Worm (Caenorhabditis elegans) whole organism, L4 larva: ENCODE data around the gene pnn-1.

Source experiments
- F37D6.2 ChIP-seq: sonication (generic microtip); optimal IDR thresholded peaks from 2 replicates; lab custom pipeline; 2016; ENCODE audit warnings: mild to moderate bottlenecking, missing genetic modification characterization, missing compliant biosample characterization
- T20F7.1 ChIP-seq: fragments of 200-800 bp; sonication (Bioruptor generic); optimal IDR thresholded peaks from 2 replicates; lab custom pipeline; 2018; ENCODE audit warnings: mild to moderate bottlenecking, missing genetic modification characterization, missing compliant biosample characterization
- aha-1 ChIP-seq: fragments of 150-350 bp; peaks from one replicate; lab custom pipeline; 2014; ENCODE audit warnings: missing biosample characterization, missing genetic modification characterization
- ceh-82 ChIP-seq: sonication (generic microtip); optimal IDR thresholded peaks from 2 replicates; lab custom pipeline; 2017; ENCODE audit warnings: missing biosample characterization, missing genetic modification characterization
- cey-2 ChIP-seq: sonication (generic microtip); optimal IDR thresholded peaks from 3 replicates; lab custom pipeline; 2017; ENCODE audit warnings: missing genetic modification characterization, mild to moderate bottlenecking, missing compliant biosample characterization, antibody characterized with exemption, borderline replicate concordance; ENCODE audit not compliant: insufficient read depth
- daf-12 ChIP-seq: fragments of 150-350 bp; optimal IDR thresholded peaks from 2 replicates; lab custom pipeline; 2014; ENCODE audit warnings: missing biosample characterization, missing genetic modification reagents, missing genetic modification characterization
- daf-16 ChIP-seq, 3 experiments: sonication (generic microtip); optimal IDR thresholded peaks; 2 replicates each; lab custom pipeline; 2016 to 2017; ENCODE audit warnings: missing genetic modification characterization in 3 of 3, missing genetic modification reagents in 3 of 3, mild to moderate bottlenecking in 2 of 3, missing compliant biosample characterization in 2 of 3, missing biosample characterization in 1 of 3, moderate library complexity in 1 of 3
- daf-19 ChIP-seq: fragments of 200-800 bp; sonication (Bioruptor generic); conservative IDR thresholded peaks from 2 replicates; pipeline ENCODE4 v1.3.6; 2022; ENCODE audit warnings: missing genetic modification characterization, missing compliant biosample characterization
- dmd-6 ChIP-seq: fragments of 200-800 bp; sonication (Bioruptor generic); IDR thresholded peaks from 2 replicates; pipeline ENCODE4 v1.3.6; 2022; ENCODE audit warnings: missing genetic modification reagents, missing genetic modification characterization, missing compliant biosample characterization
- dmd-8 ChIP-seq: fragments of 200-800 bp; sonication (Bioruptor generic); IDR thresholded peaks from 2 replicates; pipeline ENCODE4 v1.3.6; 2022; ENCODE audit warnings: missing genetic modification characterization, missing compliant biosample characterization
- dmd-9 ChIP-seq: fragments of 200-800 bp; sonication (Bioruptor generic); IDR thresholded peaks from 2 replicates; pipeline ENCODE4 v1.3.6; 2022; ENCODE audit warnings: missing genetic modification reagents, missing genetic modification characterization, missing compliant biosample characterization
- dve-1 ChIP-seq: sonication (generic microtip); optimal IDR thresholded peaks from 2 replicates; lab custom pipeline; 2017; ENCODE audit warnings: antibody characterized with exemption, mild to moderate bottlenecking, missing genetic modification characterization, missing compliant biosample characterization; ENCODE audit not compliant: insufficient read depth
- egl-43 ChIP-seq: fragments of 200-800 bp; sonication (Bioruptor generic); IDR thresholded peaks from 2 replicates; pipeline ENCODE4 v1.3.6; 2022; ENCODE audit warnings: missing genetic modification reagents, missing genetic modification characterization, missing compliant biosample characterization
- gei-8 ChIP-seq: fragments of 200-800 bp; sonication (Bioruptor generic); optimal IDR thresholded peaks from 2 replicates; lab custom pipeline; 2018; ENCODE audit warnings: mild to moderate bottlenecking, missing genetic modification characterization, missing compliant biosample characterization
- hlh-11 ChIP-seq: fragments of 200-800 bp; sonication (Bioruptor generic); optimal IDR thresholded peaks from 2 replicates; lab custom pipeline; 2018; ENCODE audit warnings: mild to moderate bottlenecking, missing genetic modification characterization, missing compliant biosample characterization
- hlh-30 ChIP-seq: sonication (generic microtip); optimal IDR thresholded peaks from 2 replicates; lab custom pipeline; 2017; ENCODE audit warnings: antibody characterized with exemption, mild to moderate bottlenecking, missing genetic modification characterization, missing compliant biosample characterization; ENCODE audit not compliant: insufficient read depth
- hmg-1.1 ChIP-seq: fragments of 200-800 bp; sonication (Bioruptor generic); IDR thresholded peaks from 2 replicates; pipeline ENCODE4 v1.3.6; 2022; ENCODE audit warnings: missing genetic modification reagents, missing genetic modification characterization, missing compliant biosample characterization
- lin-1 ChIP-seq: fragments of 200-800 bp; sonication (Bioruptor generic); IDR thresholded peaks from 2 replicates; pipeline ENCODE4 v1.3.6; 2022; ENCODE audit warnings: missing genetic modification reagents, missing genetic modification characterization, missing compliant biosample characterization
- lin-29 ChIP-seq: fragments of 200-800 bp; sonication (Bioruptor generic); IDR thresholded peaks from 2 replicates; pipeline ENCODE4 v1.3.6; 2022; ENCODE audit warnings: missing genetic modification reagents, missing genetic modification characterization, missing compliant biosample characterization
- lin-38 ChIP-seq: fragments of 200-800 bp; sonication (Bioruptor generic); IDR thresholded peaks from 2 replicates; pipeline ENCODE4 v1.3.6; 2022; ENCODE audit warnings: missing genetic modification reagents, missing genetic modification characterization, missing compliant biosample characterization
- mdl-1 ChIP-seq, 2 experiments: fragments of 150-350 bp in 1 of 2; sonication (generic microtip) in 1 of 2; optimal IDR thresholded peaks; 2 replicates each; lab custom pipeline; 2014 to 2017; ENCODE audit warnings: missing biosample characterization in 2 of 2, missing genetic modification characterization in 2 of 2
- mdt-29 ChIP-seq: fragments of 200-800 bp; sonication (Bioruptor generic); IDR thresholded peaks from 2 replicates; pipeline ENCODE4 v1.3.6; 2022; ENCODE audit warnings: missing genetic modification reagents, missing genetic modification characterization, missing compliant biosample characterization
- mxl-3 ChIP-seq: fragments of 200-800 bp; sonication (Bioruptor generic); optimal IDR thresholded peaks from 2 replicates; lab custom pipeline; 2018; ENCODE audit warnings: mild to moderate bottlenecking, missing genetic modification characterization, missing compliant biosample characterization
- nhr-102 ChIP-seq: sonication (generic microtip); optimal IDR thresholded peaks from 2 replicates; lab custom pipeline; 2016; ENCODE audit warnings: mild to moderate bottlenecking, missing genetic modification characterization, moderate library complexity, missing compliant biosample characterization
- nhr-111 ChIP-seq: fragments of 200-800 bp; sonication (Bioruptor generic); optimal IDR thresholded peaks from 2 replicates; lab custom pipeline; 2018; ENCODE audit warnings: mild to moderate bottlenecking, missing genetic modification characterization, missing compliant biosample characterization
- nhr-25 ChIP-seq: sonication (generic microtip); optimal IDR thresholded peaks from 2 replicates; lab custom pipeline; 2017; ENCODE audit warnings: missing genetic modification characterization, mild to moderate bottlenecking, missing compliant biosample characterization, antibody characterized with exemption, moderate library complexity, borderline replicate concordance; ENCODE audit not compliant: insufficient read depth
- nhr-28 ChIP-seq: fragments of 150-350 bp; optimal IDR thresholded peaks from 2 replicates; lab custom pipeline; 2014; ENCODE audit warnings: missing biosample characterization, missing genetic modification characterization
- nhr-41 ChIP-seq: fragments of 200-800 bp; sonication (Bioruptor generic); IDR thresholded peaks from 2 replicates; pipeline ENCODE4 v1.3.6; 2022; ENCODE audit warnings: missing genetic modification reagents, missing genetic modification characterization, missing compliant biosample characterization
- nhr-48 ChIP-seq: sonication (generic microtip); optimal IDR thresholded peaks from 2 replicates; lab custom pipeline; 2016; ENCODE audit warnings: mild to moderate bottlenecking, missing genetic modification characterization, missing compliant biosample characterization
- nhr-77 ChIP-seq: fragments of 150-350 bp; optimal IDR thresholded peaks from 2 replicates; lab custom pipeline; 2014; ENCODE audit warnings: missing biosample characterization, missing genetic modification characterization
- php-3 ChIP-seq: fragments of 200-800 bp; sonication (Bioruptor generic); IDR thresholded peaks from 2 replicates; pipeline ENCODE4 v1.3.6; 2022; ENCODE audit warnings: missing genetic modification reagents, missing genetic modification characterization, missing compliant biosample characterization
- pqm-1 ChIP-seq: sonication (generic microtip); optimal IDR thresholded peaks from 2 replicates; lab custom pipeline; 2017; ENCODE audit warnings: missing biosample characterization, missing genetic modification characterization
- set-16 ChIP-seq: fragments of 200-800 bp; sonication (Bioruptor generic); IDR thresholded peaks from 2 replicates; pipeline ENCODE4 v1.3.6; 2022; ENCODE audit warnings: missing genetic modification reagents, missing genetic modification characterization, missing compliant biosample characterization
- spr-1 ChIP-seq: sonication (generic microtip); optimal IDR thresholded peaks from 2 replicates; lab custom pipeline; 2016; ENCODE audit warnings: mild to moderate bottlenecking, missing genetic modification characterization, missing compliant biosample characterization
- spr-3 ChIP-seq: fragments of 200-800 bp; sonication (Bioruptor generic); optimal IDR thresholded peaks from 2 replicates; lab custom pipeline; 2018; ENCODE audit warnings: mild to moderate bottlenecking, missing genetic modification characterization, missing compliant biosample characterization
- tag-97 ChIP-seq: fragments of 200-800 bp; sonication (Bioruptor generic); IDR thresholded peaks from 2 replicates; pipeline ENCODE4 v1.3.6; 2022; ENCODE audit warnings: missing genetic modification characterization, missing compliant biosample characterization
- tra-1 ChIP-seq: fragments of 200-800 bp; sonication (Bioruptor generic); IDR thresholded peaks from 2 replicates; pipeline ENCODE4 v1.3.6; 2022; ENCODE audit warnings: missing genetic modification reagents, missing genetic modification characterization, missing compliant biosample characterization
- unc-62 ChIP-seq, 3 experiments: fragments of 150-350 bp in 1 of 3; sonication (generic microtip); optimal IDR thresholded peaks in 2 of 3; peaks in 1 of 3; 1 replicate in 1 of 3; 2 replicates in 2 of 3; lab custom pipeline; 2014 to 2017; ENCODE audit warnings: missing biosample characterization in 3 of 3, missing genetic modification characterization in 3 of 3, missing genetic modification reagents in 3 of 3, missing genotype in 1 of 3
- zag-1 ChIP-seq: fragments of 150-350 bp; optimal IDR thresholded peaks from 2 replicates; lab custom pipeline; 2014; ENCODE audit warnings: missing biosample characterization, missing genetic modification characterization
- zip-2 ChIP-seq: fragments of 150-350 bp; optimal IDR thresholded peaks from 2 replicates; lab custom pipeline; 2014; ENCODE audit warnings: missing biosample characterization, missing genetic modification characterization
- ztf-11 ChIP-seq: fragments of 150-350 bp; optimal IDR thresholded peaks from 2 replicates; lab custom pipeline; 2014; ENCODE audit warnings: missing biosample characterization, missing genetic modification characterization

The pnn-1 gene

DNA sequence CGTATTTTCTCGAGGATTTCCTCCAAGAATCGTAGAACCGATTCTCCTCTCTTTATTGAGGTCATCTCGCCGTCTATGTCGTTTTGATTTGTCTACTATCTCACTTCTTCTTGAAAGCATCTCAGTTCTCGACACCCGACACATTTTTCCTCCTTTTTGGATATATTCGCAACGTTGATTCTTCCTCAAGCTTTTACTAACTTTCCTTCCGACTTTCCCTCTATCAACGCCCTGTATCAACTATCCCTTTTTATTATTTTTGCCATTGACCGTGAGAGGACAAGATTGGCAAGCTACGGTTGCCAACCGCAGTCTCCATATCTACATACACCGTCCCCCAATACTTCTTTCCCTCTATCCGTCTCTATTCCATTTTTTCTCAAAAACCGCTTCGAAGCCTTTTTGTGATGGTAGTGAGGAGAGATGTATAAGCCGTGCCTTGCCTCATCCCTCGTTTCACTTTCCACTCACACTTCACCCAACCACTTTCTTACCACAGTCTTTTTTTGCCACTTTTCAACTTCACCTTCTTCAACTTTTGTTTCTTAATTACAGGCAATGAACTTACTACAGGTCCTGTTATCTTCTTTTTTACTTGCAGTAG, 41.9 kb upstream of the pnn-1 start, which contains the start of gene T16G1.2:
Gene T16G1.2, plus strand, starts transcription at position 554 of the 604 bp plus-strand sequence.
- TF ChIP-seq unc-62 (GFP tag; optimal IDR thresholded peaks at IDR 0.05 in 1 of 2; lab: Kevin White, UChicago) (peak in 1 of 2 experiments; percentile 11), unc-62 (tag; optimal IDR thresholded peaks at IDR 0.05; lab: Kevin White, UChicago) (no peak), ztf-11 (tag; lab: Kevin White, UChicago) (no peak)

DNA sequence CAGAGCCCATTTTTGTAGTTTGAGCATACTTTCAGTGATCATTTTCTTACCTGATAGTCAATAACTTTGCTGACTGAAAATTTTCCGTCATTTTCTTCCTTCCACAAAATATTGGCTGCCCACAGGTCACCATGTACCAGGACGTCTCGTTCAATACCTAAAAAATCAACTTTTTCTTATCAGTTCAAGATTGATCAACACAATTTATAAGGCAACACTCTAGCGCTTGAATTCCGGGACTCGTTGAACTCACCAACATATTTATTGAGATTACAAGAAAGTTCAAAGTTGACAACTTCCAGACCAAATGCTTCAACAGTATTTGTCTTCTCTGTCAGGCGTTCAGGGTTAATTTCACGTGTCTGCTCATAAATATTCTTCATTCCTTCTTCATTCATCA, 37.3 kb upstream of the pnn-1 start:
- TF ChIP-seq nhr-28 (tag; lab: Kevin White, UChicago) (peak; percentile 48), daf-16 (GFP tag; optimal IDR thresholded peaks at IDR 0.05; lab: Kevin White, UChicago) (no peak), daf-16 (tag; optimal IDR thresholded peaks at IDR 0.05; lab: Kevin White, UChicago) (peak; percentile 78), pqm-1 (tag; lab: Kevin White, UChicago) (peak; percentile 47), dve-1 (tag; lab: Kevin White, UChicago) (peak; percentile 44), dmd-6 (peak; percentile 70), zag-1 (tag; lab: Kevin White, UChicago) (no peak), spr-3 (no peak)

DNA sequence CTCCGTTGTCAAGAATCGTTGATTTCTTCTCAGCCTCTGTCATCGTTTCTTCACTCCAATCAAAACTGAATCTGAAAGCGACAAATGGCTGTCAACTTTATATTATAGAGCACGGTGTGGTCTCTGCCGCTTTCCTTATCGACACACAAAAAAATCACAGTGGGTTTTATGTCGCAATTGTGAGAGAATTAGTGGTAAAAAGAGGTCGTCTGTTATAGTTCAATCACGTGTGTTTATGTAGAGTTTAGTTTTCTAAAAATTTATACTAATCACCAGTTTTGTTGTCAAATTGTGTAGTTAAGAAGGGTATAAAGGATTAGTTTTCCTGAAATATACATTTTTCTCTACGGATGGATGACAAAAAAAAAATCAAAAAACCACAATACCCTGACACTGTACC, 35.9 kb upstream of the pnn-1 start, which contains the start of gene T16G1.7:
Gene T16G1.7, minus strand, starts transcription at position 137 of the 400 bp plus-strand sequence.
- TF ChIP-seq hlh-11 (tag; lab: Kevin White, UChicago) (peak; percentile 82), dve-1 (tag; lab: Kevin White, UChicago) (peak; percentile 76), cey-2 (tag; lab: Kevin White, UChicago) (no peak), F37D6.2 (tag; lab: Kevin White, UChicago) (no peak), nhr-102 (tag; lab: Kevin White, UChicago) (peak; percentile 66), nhr-41 (GFP tag; lab: Robert Waterston, UW) (peak; percentile 54; the same call in 1 of the 2 replicates), T20F7.1 (GFP tag; lab: Kevin White, UChicago) (peak; percentile 13), lin-1 (peak; percentile 72; the same call in 1 of the 2 replicates), hlh-30 (peak; percentile 15), spr-1 (tag; lab: Kevin White, UChicago) (no peak), daf-16 (GFP tag; optimal IDR thresholded peaks at IDR 0.05; lab: Kevin White, UChicago) (no peak), daf-16 (tag; optimal IDR thresholded peaks at IDR 0.05; lab: Kevin White, UChicago) (peak; percentile 77), pqm-1 (tag; lab: Kevin White, UChicago) (peak; percentile 98), dmd-6 (peak; percentile 96), zip-2 (tag; lab: Kevin White, UChicago) (no peak), aha-1 (tag; lab: Kevin White, UChicago) (peak; percentile 29), nhr-28 (tag; lab: Kevin White, UChicago) (peak; percentile 96), php-3 (GFP tag; lab: Robert Waterston, UW) (peak; percentile 68; the same call in 1 of the 2 replicates), nhr-77 (tag; lab: Kevin White, UChicago) (peak; percentile 68), lin-38 (GFP tag; lab: Robert Waterston, UW) (no peak), dmd-8 (GFP tag; lab: Robert Waterston, UW) (no peak), unc-62 (GFP tag; optimal IDR thresholded peaks at IDR 0.05 in 1 of 2; lab: Kevin White, UChicago) (peak in 1 of 2 experiments; percentile 26), unc-62 (tag; optimal IDR thresholded peaks at IDR 0.05; lab: Kevin White, UChicago) (no peak), tra-1 (GFP tag; lab: Robert Waterston, UW) (0 out of 2 replicates have a peak, but pooled peaks have one; percentile 42), mdl-1 (tag; optimal IDR thresholded peaks at IDR 0.05; lab: Kevin White, UChicago) (peak in 1 of 2 experiments; percentile 51), mxl-3 (peak; percentile 58)
- TF ChIP-seq, all 104 proteins: peak for 18

DNA sequence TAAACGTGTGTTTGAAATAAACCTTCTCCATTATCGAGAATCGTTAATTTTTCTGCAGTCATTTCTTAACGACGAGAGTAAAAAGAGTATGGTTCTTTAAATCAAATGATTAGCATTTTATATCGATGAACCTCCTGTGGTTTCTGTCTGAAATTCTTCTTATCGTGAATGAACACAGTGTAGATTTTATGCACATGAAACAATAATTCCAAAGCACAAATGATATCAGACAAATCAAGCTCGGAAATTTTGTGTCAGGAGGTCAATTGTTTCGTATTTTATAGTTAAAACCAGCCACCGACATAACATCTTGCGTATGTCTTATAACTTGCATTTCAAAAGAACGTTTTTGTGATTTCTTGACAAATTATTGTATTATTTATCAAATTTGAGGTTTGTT, 33.8 kb upstream of the pnn-1 start, which contains the start of gene T16G1.6:
Gene T16G1.6, minus strand, starts transcription at position 77 of the 400 bp plus-strand sequence.
- TF ChIP-seq pqm-1 (tag; lab: Kevin White, UChicago) (peak; percentile 88), nhr-25 (no peak), hmg-1.1 (GFP tag; lab: Robert Waterston, UW) (no peak), set-16 (GFP tag; lab: Robert Waterston, UW) (no peak), nhr-111 (no peak), egl-43 (GFP tag; lab: Robert Waterston, UW) (no peak), tag-97 (GFP tag; lab: Robert Waterston, UW) (no peak), nhr-48 (no peak), daf-19 (GFP tag; lab: Robert Waterston, UW) (no peak), mdt-29 (GFP tag; lab: Robert Waterston, UW) (no peak), lin-29 (GFP tag; lab: Robert Waterston, UW) (no peak), daf-12 (tag; lab: Kevin White, UChicago) (no peak), gei-8 (GFP tag; lab: Kevin White, UChicago) (no peak), php-3 (GFP tag; lab: Robert Waterston, UW) (peak; percentile 65; the same call in 1 of the 2 replicates), ceh-82 (tag; lab: Kevin White, UChicago) (no peak), spr-1 (tag; lab: Kevin White, UChicago) (no peak), dmd-9 (GFP tag; lab: Robert Waterston, UW) (no peak), zag-1 (tag; lab: Kevin White, UChicago) (no peak)
